Worm (Caenorhabditis elegans) whole organism, midembryonic: ENCODE measurements around the gene mmcm-1.

Experiments used
- ztf-23 ChIP-seq: fragments of 200-800 bp; sonication (Bioruptor generic); IDR thresholded peaks from 2 replicates; pipeline ENCODE4 v1.3.6; 2022; ENCODE audit warnings: missing genetic modification reagents, missing genetic modification characterization, missing compliant biosample characterization
- ztf-29 ChIP-seq: fragments of 200-800 bp; sonication (Bioruptor generic); IDR thresholded peaks from 2 replicates; pipeline ENCODE4 v1.3.6; 2022; ENCODE audit warnings: missing genetic modification reagents, missing genetic modification characterization, missing compliant biosample characterization

- TF ChIP-seq ztf-23 (GFP tag; lab: Robert Waterston, UW) = no peak
- TF ChIP-seq ztf-29 (GFP tag; lab: Robert Waterston, UW) = no peak
Observed at ce11 chrIII:3863814-3864507, 43.5 kb downstream of the mmcm-1 start, which contains the start of gene acs-19.
